Fruit fly (Drosophila melanogaster) whole organism, embryonic: Measurements from ENCODE around the gene CG43447.

Experiments
- Bteb2 ChIP-seq: fragments of 200-800 bp; sonication (Bioruptor generic); optimal IDR thresholded peaks from 2 replicates; lab custom pipeline; 2016; ENCODE audit warnings: missing biosample characterization, missing genetic modification characterization
- CG11696 ChIP-seq: fragments of 200-800 bp; sonication (Bioruptor generic); IDR thresholded peaks from 2 replicates; pipeline ENCODE4 v1.3.6; 2022; ENCODE audit warnings: missing biosample characterization, missing genetic modification characterization
- CG12391 ChIP-seq: fragments of 200-800 bp; sonication (Bioruptor generic); optimal IDR thresholded peaks from 3 replicates; lab custom pipeline; 2018; ENCODE audit warnings: missing biosample characterization, mild to moderate bottlenecking, missing genetic modification characterization, moderate library complexity
- CG13123 ChIP-seq: fragments of 200-800 bp; sonication (Bioruptor generic); optimal IDR thresholded peaks from 2 replicates; lab custom pipeline; 2016; ENCODE audit warnings: missing biosample characterization, missing genetic modification characterization
- CG15514 ChIP-seq: fragments of 200-800 bp; sonication (Bioruptor generic); optimal IDR thresholded peaks from 3 replicates; lab custom pipeline; 2017; ENCODE audit warnings: missing biosample characterization, missing genetic modification characterization, mild to moderate bottlenecking, moderate library complexity, missing genetic modification reagents
- CG17361 ChIP-seq: fragments of 200-800 bp; sonication (Bioruptor generic); IDR thresholded peaks from 3 replicates; pipeline ENCODE4 v1.3.6; 2022; ENCODE audit warnings: missing biosample characterization, missing genetic modification characterization
- CG1792 ChIP-seq: fragments of 200-800 bp; sonication (Bioruptor generic); optimal IDR thresholded peaks from 2 replicates; lab custom pipeline; 2016; ENCODE audit warnings: missing biosample characterization, missing genetic modification characterization
- CG18011 ChIP-seq: fragments of 200-800 bp; sonication (Bioruptor generic); optimal IDR thresholded peaks from 2 replicates; lab custom pipeline; 2017; ENCODE audit warnings: missing biosample characterization, missing genetic modification characterization, mild to moderate bottlenecking, moderate library complexity, missing genotype
- CG1832 ChIP-seq: fragments of 200-800 bp; sonication (Bioruptor generic); optimal IDR thresholded peaks from 2 replicates; lab custom pipeline; 2017; ENCODE audit warnings: missing biosample characterization, mild to moderate bottlenecking, missing genetic modification characterization, inconsistent platforms
- CG2889 ChIP-seq: fragments of 200-800 bp; sonication (Bioruptor generic); IDR thresholded peaks from 3 replicates; pipeline ENCODE4 v1.3.6; 2022; ENCODE audit warnings: missing biosample characterization, missing genetic modification characterization
- CG3163 ChIP-seq: fragments of 200-800 bp; sonication (Bioruptor generic); optimal IDR thresholded peaks from 3 replicates; lab custom pipeline; 2016; ENCODE audit warnings: missing biosample characterization, missing genetic modification characterization
- CG3407 ChIP-seq: fragments of 200-800 bp; sonication (Bioruptor generic); optimal IDR thresholded peaks from 2 replicates; lab custom pipeline; 2018; ENCODE audit warnings: missing biosample characterization, mild to moderate bottlenecking, missing genetic modification characterization
- CG3726 ChIP-seq: fragments of 200-800 bp; sonication (Bioruptor generic); IDR thresholded peaks from 3 replicates; pipeline ENCODE4, ENCODE4 v1.3.6; 2022; ENCODE audit warnings: missing biosample characterization, missing genetic modification characterization
- CG4282 ChIP-seq: fragments of 200-800 bp; sonication (Bioruptor generic); optimal IDR thresholded peaks from 2 replicates; lab custom pipeline; 2016; ENCODE audit warnings: missing biosample characterization, missing genetic modification characterization
- CG6791 ChIP-seq: fragments of 200-800 bp; sonication (Bioruptor generic); IDR thresholded peaks from 3 replicates; pipeline ENCODE4 v1.3.6; 2022; ENCODE audit warnings: missing biosample characterization, missing genetic modification characterization; ENCODE audit not compliant: partially characterized antibody
- CG7745 ChIP-seq: fragments of 200-800 bp; sonication (Bioruptor generic); optimal IDR thresholded peaks from 2 replicates; lab custom pipeline; 2018; ENCODE audit warnings: missing biosample characterization, mild to moderate bottlenecking, missing genetic modification characterization, moderate library complexity
- CG7928 ChIP-seq: fragments of 200-800 bp; sonication (Bioruptor generic); optimal IDR thresholded peaks from 2 replicates; lab custom pipeline; 2017; ENCODE audit warnings: missing biosample characterization, mild to moderate bottlenecking, missing genetic modification characterization
- CG7987 ChIP-seq: fragments of 200-800 bp; sonication (Bioruptor generic); optimal IDR thresholded peaks from 2 replicates; lab custom pipeline; 2018; ENCODE audit warnings: missing biosample characterization, mild to moderate bottlenecking, missing genetic modification characterization, moderate library complexity
- CrebB ChIP-seq: fragments of 200-800 bp; sonication (Bioruptor generic); optimal IDR thresholded peaks from 3 replicates; lab custom pipeline; 2018; ENCODE audit warnings: missing biosample characterization, mild to moderate bottlenecking, missing genetic modification characterization
- D19A ChIP-seq: fragments of 200-800 bp; optimal IDR thresholded peaks from 3 replicates; lab custom pipeline; 2019; ENCODE audit warnings: missing biosample characterization, mild to moderate bottlenecking, missing genetic modification characterization, moderate library complexity
- Drgx ChIP-seq: fragments of 200-800 bp; sonication (Bioruptor generic); IDR thresholded peaks from 2 replicates; pipeline ENCODE4 v1.3.6; 2022; ENCODE audit warnings: missing biosample characterization, missing genetic modification characterization
- HmgZ ChIP-seq: fragments of 200-800 bp; sonication (Bioruptor generic); optimal IDR thresholded peaks from 2 replicates; lab custom pipeline; 2018; ENCODE audit warnings: missing biosample characterization, mild to moderate bottlenecking, missing genetic modification characterization
- Hr51 ChIP-seq, 2 experiments: fragments of 200-800 bp; sonication (Bioruptor generic); optimal IDR thresholded peaks; 2 replicates in 1 of 2; 3 replicates in 1 of 2; lab custom pipeline; 2016 to 2018; ENCODE audit warnings: missing biosample characterization in 2 of 2, missing genetic modification characterization in 2 of 2, mild to moderate bottlenecking in 1 of 2, moderate library complexity in 1 of 2
- MTF-1 ChIP-seq: fragments of 200-800 bp; sonication (Bioruptor generic); optimal IDR thresholded peaks from 2 replicates; lab custom pipeline; 2018; ENCODE audit warnings: missing biosample characterization, mild to moderate bottlenecking, missing genetic modification characterization, borderline replicate concordance
- NK7.1 ChIP-seq: fragments of 200-800 bp; sonication (Bioruptor generic); optimal IDR thresholded peaks from 3 replicates; lab custom pipeline; 2016; ENCODE audit warnings: missing biosample characterization, missing genetic modification characterization
- Nf-YB ChIP-seq: fragments of 200-800 bp; sonication (Bioruptor generic); optimal IDR thresholded peaks from 3 replicates; lab custom pipeline; 2019; ENCODE audit warnings: missing biosample characterization, mild to moderate bottlenecking, missing genetic modification characterization, moderate library complexity
- Pdp1 ChIP-seq, 2 experiments: fragments of 200-800 bp; sonication (Bioruptor generic); optimal IDR thresholded peaks; 3 replicates each; lab custom pipeline; 2016; ENCODE audit warnings: missing biosample characterization in 2 of 2, missing genetic modification characterization in 2 of 2, mild to moderate bottlenecking in 1 of 2, moderate library complexity in 1 of 2
- Rx ChIP-seq: fragments of 200-800 bp; sonication (Bioruptor generic); IDR thresholded peaks from 2 replicates; pipeline ENCODE4 v1.3.6; 2022; ENCODE audit warnings: missing biosample characterization, missing genetic modification characterization
- Side ChIP-seq: fragments of 200-800 bp; sonication (Bioruptor generic); optimal IDR thresholded peaks from 2 replicates; lab custom pipeline; 2016; ENCODE audit warnings: missing biosample characterization, missing genetic modification characterization
- Vsx1 ChIP-seq: fragments of 200-800 bp; sonication (Bioruptor generic); optimal IDR thresholded peaks from 2 replicates; lab custom pipeline; 2017; ENCODE audit warnings: missing biosample characterization, mild to moderate bottlenecking, missing genetic modification characterization, missing genetic modification reagents
- YL-1 ChIP-seq: fragments of 200-800 bp; sonication (Bioruptor generic); optimal IDR thresholded peaks from 3 replicates; lab custom pipeline; 2017; ENCODE audit warnings: missing biosample characterization, mild to moderate bottlenecking, missing genetic modification characterization
- az2 ChIP-seq: fragments of 200-800 bp; sonication (Bioruptor generic); optimal IDR thresholded peaks from 3 replicates; lab custom pipeline; 2016; ENCODE audit warnings: missing biosample characterization, missing genetic modification characterization
- cato ChIP-seq: fragments of 200-800 bp; sonication (Bioruptor generic); optimal IDR thresholded peaks from 2 replicates; lab custom pipeline; 2016; ENCODE audit warnings: missing biosample characterization, missing genetic modification characterization, borderline replicate concordance
- chif ChIP-seq, 2 experiments: fragments of 200-800 bp; sonication (Bioruptor generic); optimal IDR thresholded peaks; 3 replicates each; lab custom pipeline; 2016; ENCODE audit warnings: missing biosample characterization in 2 of 2, missing genetic modification characterization in 2 of 2
- chm ChIP-seq: fragments of 200-800 bp; sonication (Bioruptor generic); IDR thresholded peaks from 2 replicates; pipeline ENCODE4 v1.3.6; 2022; ENCODE audit warnings: missing biosample characterization, missing genetic modification characterization
- danr ChIP-seq: fragments of 200-800 bp; sonication (Bioruptor generic); IDR thresholded peaks from 2 replicates; pipeline ENCODE4 v1.3.6; 2022; ENCODE audit warnings: missing biosample characterization, missing genetic modification characterization
- grn ChIP-seq: fragments of 200-800 bp; sonication (Bioruptor generic); optimal IDR thresholded peaks from 3 replicates; lab custom pipeline; 2017; ENCODE audit warnings: missing biosample characterization, missing genetic modification characterization
- hbn ChIP-seq: fragments of 200-800 bp; sonication (Bioruptor generic); IDR thresholded peaks from 2 replicates; pipeline ENCODE4 v1.3.6; 2022; ENCODE audit warnings: missing biosample characterization, missing genetic modification characterization; ENCODE audit not compliant: partially characterized antibody
- kay ChIP-seq: fragments of 200-800 bp; sonication (Bioruptor generic); optimal IDR thresholded peaks from 2 replicates; lab custom pipeline; 2016; ENCODE audit warnings: missing biosample characterization, missing genetic modification characterization
- knrl ChIP-seq: fragments of 200-800 bp; sonication (Bioruptor generic); IDR thresholded peaks from 3 replicates; pipeline ENCODE4 v1.3.6; 2022; ENCODE audit warnings: missing biosample characterization, missing genetic modification characterization; ENCODE audit not compliant: partially characterized antibody
- lola ChIP-seq, 3 experiments: fragments of >200 bp in 2 of 3; fragments of 200-800 bp in 1 of 3; sonication (Bioruptor generic) in 1 of 3; optimal IDR thresholded peaks; 2 replicates each; lab custom pipeline; 2017 to 2019; ENCODE audit warnings: missing biosample characterization in 3 of 3, missing genetic modification characterization in 3 of 3, mild to moderate bottlenecking in 1 of 3, moderate library complexity in 1 of 3
- nmo ChIP-seq: fragments of 200-800 bp; sonication (Bioruptor generic); optimal IDR thresholded peaks from 2 replicates; lab custom pipeline; 2018; ENCODE audit warnings: missing biosample characterization, mild to moderate bottlenecking, missing genetic modification characterization, moderate library complexity
- onecut ChIP-seq: fragments of 200-800 bp; sonication (Bioruptor generic); IDR thresholded peaks from 2 replicates; pipeline ENCODE4 v1.3.6; 2022; ENCODE audit warnings: missing biosample characterization, missing genetic modification characterization
- otp ChIP-seq: fragments of 200-800 bp; sonication (Bioruptor generic); IDR thresholded peaks from 3 replicates; pipeline ENCODE4, ENCODE4 v1.3.6; 2022; ENCODE audit warnings: missing biosample characterization, missing genetic modification characterization
- peb ChIP-seq: fragments of 200-800 bp; sonication (Bioruptor generic); IDR thresholded peaks from 2 replicates; pipeline ENCODE4 v1.3.6; 2022; ENCODE audit warnings: missing biosample characterization, missing genetic modification characterization
- ro ChIP-seq: fragments of 200-800 bp; sonication (Bioruptor generic); IDR thresholded peaks from 2 replicates; pipeline ENCODE4 v1.3.6; 2022; ENCODE audit warnings: missing biosample characterization, missing genetic modification characterization
- scrt ChIP-seq: fragments of 200-800 bp; sonication (Bioruptor generic); optimal IDR thresholded peaks from 2 replicates; lab custom pipeline; 2018; ENCODE audit warnings: missing biosample characterization, mild to moderate bottlenecking, missing genetic modification characterization, moderate library complexity
- sens ChIP-seq: fragments of 200-800 bp; sonication (Bioruptor generic); peaks from one replicate; lab custom pipeline; 2016; ENCODE audit warnings: missing biosample characterization, missing genetic modification characterization
- sisA ChIP-seq: fragments of 200-800 bp; sonication (Bioruptor generic); IDR thresholded peaks from 2 replicates; pipeline ENCODE4 v1.3.6; 2022; ENCODE audit warnings: missing biosample characterization, missing genetic modification characterization
- slp2 ChIP-seq: fragments of 200-800 bp; sonication (Bioruptor generic); optimal IDR thresholded peaks from 2 replicates; lab custom pipeline; 2016; ENCODE audit warnings: missing biosample characterization, missing genetic modification characterization
- stc ChIP-seq: fragments of 200-800 bp; sonication (Bioruptor generic); IDR thresholded peaks from 2 replicates; pipeline ENCODE4 v1.3.6; 2022; ENCODE audit warnings: missing biosample characterization, missing genetic modification characterization

The CG43447 gene

DNA sequence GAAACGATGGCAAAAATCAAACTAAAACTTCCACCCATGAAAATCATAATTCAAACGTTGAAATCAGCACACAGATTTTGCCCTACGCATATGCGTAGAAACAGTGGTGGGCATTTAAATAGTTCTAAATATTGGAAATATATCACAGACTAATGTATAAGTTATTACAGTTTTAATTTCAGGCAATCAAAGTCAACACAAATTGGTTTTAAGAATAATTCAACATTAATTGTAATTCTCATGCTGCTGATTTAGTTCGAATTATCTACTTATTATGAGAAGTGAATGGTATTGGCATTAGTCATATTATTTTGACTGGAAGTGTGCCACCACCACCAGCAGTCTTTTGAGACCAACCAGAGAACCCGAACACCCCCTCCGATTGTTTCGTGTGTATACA lies 13.4 kb upstream of the CG43447 start (continued):
- TF ChIP-seq hbn (GFP tag; lab: Robert Waterston, UW) (no peak), YL-1 (no peak), Hr51 (GFP tag; optimal IDR thresholded peaks at IDR 0.05; lab: Kevin White, UChicago) (peak in 1 of 2 experiments; percentile 51), Bteb2 (GFP tag; lab: Kevin White, UChicago) (no peak), stc (GFP tag; lab: Robert Waterston, UW) (peak; percentile 42; the same call in 1 of the 2 replicates), nmo (GFP tag; lab: Kevin White, UChicago) (peak; percentile 35), CG7928 (no peak), CrebB (tag; lab: Kevin White, UChicago) (no peak), ro (GFP tag; lab: Robert Waterston, UW) (no peak), CG13123 (GFP tag; lab: Kevin White, UChicago) (no peak), Drgx (GFP tag; lab: Robert Waterston, UW) (no peak), CG7987 (no peak), cato (GFP tag; lab: Kevin White, UChicago) (no peak), Vsx1 (GFP tag; lab: Kevin White, UChicago) (no peak), CG2889 (no peak), grn (GFP tag; lab: Kevin White, UChicago) (no peak), chif (GFP tag; optimal IDR thresholded peaks at IDR 0.05; lab: Kevin White, UChicago) (no peak), Side (GFP tag; lab: Kevin White, UChicago) (no peak), HmgZ (tag; lab: Kevin White, UChicago) (no peak), CG15514 (GFP tag; lab: Kevin White, UChicago) (no peak), D19A (tag; lab: Kevin White, UChicago) (peak; percentile 19), CG7745 (tag; lab: Kevin White, UChicago) (no peak), chm (GFP tag; lab: Robert Waterston, UW) (no peak), CG17361 (GFP tag; lab: Robert Waterston, UW) (0 out of 3 replicates have a peak, but pooled peaks have one; percentile 24), Nf-YB (peak; percentile 31), CG18011 (GFP tag; lab: Kevin White, UChicago) (no peak), CG12391 (tag; lab: Kevin White, UChicago) (peak; percentile 53), peb (GFP tag; lab: Robert Waterston, UW) (0 out of 2 replicates have a peak, but pooled peaks have one; percentile 8), scrt (GFP tag; lab: Kevin White, UChicago) (peak; percentile 7), CG3407 (GFP tag; lab: Kevin White, UChicago) (no peak), onecut (GFP tag; lab: Robert Waterston, UW) (no peak), NK7.1 (GFP tag; lab: Kevin White, UChicago) (no peak), CG11696 (GFP tag; lab: Robert Waterston, UW) (peak; percentile 72), slp2 (GFP tag; lab: Kevin White, UChicago) (no peak), knrl (no peak), Pdp1 (GFP tag; optimal IDR thresholded peaks at IDR 0.05; lab: Kevin White, UChicago) (no peak), MTF-1 (GFP tag; lab: Kevin White, UChicago) (no peak), sens (GFP tag; lab: Kevin White, UChicago) (peak; percentile 74), CG4282 (GFP tag; lab: Kevin White, UChicago) (no peak), lola (GFP tag; optimal IDR thresholded peaks at IDR 0.05; lab: Kevin White, UChicago) (no peak), CG1832 (GFP tag; lab: Kevin White, UChicago) (no peak), az2 (GFP tag; lab: Kevin White, UChicago) (peak; percentile 4), CG6791 (GFP tag; lab: Robert Waterston, UW) (no peak), CG3163 (no peak), Rx (GFP tag; lab: Robert Waterston, UW) (no peak), danr (no peak), otp (GFP tag; lab: Robert Waterston, UW) (no peak), sisA (GFP tag; lab: Robert Waterston, UW) (no peak), CG1792 (GFP tag; lab: Kevin White, UChicago) (no peak), kay (GFP tag; lab: Kevin White, UChicago) (no peak), CG3726 (GFP tag; lab: Robert Waterston, UW) (no peak)
